Fruit fly (Drosophila melanogaster): ENCODE results near the gene mRpL45.
A peak's percentile ranks its signal among the peaks of the same experiment; 100 is the strongest.

mRpL45 gene

DNA sequence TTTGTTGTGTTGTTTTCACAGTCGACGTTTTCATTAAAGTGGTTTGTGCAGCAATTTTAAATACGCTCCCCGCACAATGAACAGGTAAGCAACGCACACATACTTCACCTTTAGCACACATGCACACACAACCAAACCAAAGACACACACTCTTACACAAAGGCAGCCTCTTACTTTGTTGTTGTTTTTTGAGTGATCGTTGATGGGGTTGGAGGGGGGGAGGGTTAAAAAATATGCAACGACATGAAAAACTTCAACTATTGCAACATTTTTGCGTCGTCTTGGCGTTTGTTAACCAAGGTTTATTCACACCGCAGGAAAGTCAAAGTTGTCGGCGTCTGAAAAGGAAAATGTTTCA, 49.6 kb downstream of the mRpL45 start:
- TF ChIP-seq CG9705 (GFP tag; optimal IDR thresholded peaks at IDR 0.05) = no peak
- TF ChIP-seq woc (GFP tag; optimal IDR thresholded peaks at IDR 0.05) = no peak
- TF ChIP-seq sage (GFP tag; optimal IDR thresholded peaks at IDR 0.05) = no peak
- no peak for TF ChIP-seq Abd-B (GFP tag; optimal IDR thresholded peaks at IDR 0.05)
- no peak for TF ChIP-seq dl (GFP tag; optimal IDR thresholded peaks at IDR 0.05; ENCODE audit: insufficient read depth in 1 of 2, partially characterized antibody in 2 of 2)
- no peak for TF ChIP-seq Hr78 (GFP tag; optimal IDR thresholded peaks at IDR 0.05)
- no peak for TF ChIP-seq br (GFP tag; optimal IDR thresholded peaks at IDR 0.05)
- TF ChIP-seq brk (GFP tag; optimal IDR thresholded peaks at IDR 0.05) = no peak
- no peak for TF ChIP-seq ey (GFP tag; optimal IDR thresholded peaks at IDR 0.05)
- TF ChIP-seq lola (GFP tag; optimal IDR thresholded peaks at IDR 0.05) = no peak
- no peak for TF ChIP-seq Jra (GFP tag; optimal IDR thresholded peaks at IDR 0.05)
- TF ChIP-seq OdsH (GFP tag; optimal IDR thresholded peaks at IDR 0.05) = no peak
- no peak for TF ChIP-seq Hr83 (GFP tag; optimal IDR thresholded peaks at IDR 0.05; ENCODE audit: poor library complexity, severe bottlenecking)
- no peak for TF ChIP-seq jim (GFP tag; optimal IDR thresholded peaks at IDR 0.05)
- TF ChIP-seq rgr (GFP tag; optimal IDR thresholded peaks at IDR 0.05) = no peak
- no peak for TF ChIP-seq Vsx2 (GFP tag; optimal IDR thresholded peaks at IDR 0.05; ENCODE audit: partially characterized antibody)
- TF ChIP-seq Dfd (GFP tag; optimal IDR thresholded peaks at IDR 0.05) = no peak
- TF ChIP-seq Mio (GFP tag; optimal IDR thresholded peaks at IDR 0.05) = no peak

DNA sequence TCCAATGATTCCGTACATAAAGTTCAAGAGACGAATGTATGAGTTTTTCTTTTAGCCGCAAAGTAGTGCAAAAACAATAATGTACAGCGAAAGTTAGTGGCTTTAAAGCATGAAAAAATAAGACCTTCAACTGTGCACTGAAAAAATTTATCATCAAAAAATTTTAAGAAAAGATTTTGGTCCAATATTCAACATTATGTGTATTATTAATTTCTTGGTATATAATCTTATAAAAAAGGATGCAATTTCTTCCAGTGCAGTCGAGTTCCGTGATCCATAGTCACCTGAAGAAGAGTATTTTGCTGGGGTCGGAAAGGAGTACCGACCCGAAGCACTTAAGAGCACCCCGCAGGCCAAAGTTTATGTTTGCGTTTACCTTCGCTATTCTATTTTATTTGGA, 50.3 kb downstream of the mRpL45 start:
- no peak for TF ChIP-seq tai (GFP tag; optimal IDR thresholded peaks at IDR 0.05)
- no peak for TF ChIP-seq lola (GFP tag; optimal IDR thresholded peaks at IDR 0.05)
- TF ChIP-seq Myc (optimal IDR thresholded peaks at IDR 0.05) = no peak
- TF ChIP-seq usp (GFP tag; optimal IDR thresholded peaks at IDR 0.05) = no peak
- TF ChIP-seq sage (GFP tag; optimal IDR thresholded peaks at IDR 0.05) = no peak
- TF ChIP-seq Hnf4 (GFP tag; optimal IDR thresholded peaks at IDR 0.05) = peak; percentile 2
- peak; percentile 21 for TF ChIP-seq h (GFP tag; optimal IDR thresholded peaks at IDR 0.05)
- TF ChIP-seq rgr (GFP tag; optimal IDR thresholded peaks at IDR 0.05) = peak; percentile 26
- TF ChIP-seq Abd-B (GFP tag; optimal IDR thresholded peaks at IDR 0.05) = no peak
- peak in 1 of 2 experiments; percentile 17 for TF ChIP-seq foxo (GFP tag; optimal IDR thresholded peaks at IDR 0.05)
- TF ChIP-seq Dfd (GFP tag; optimal IDR thresholded peaks at IDR 0.05) = no peak
- TF ChIP-seq psq (GFP tag; optimal IDR thresholded peaks at IDR 0.05) = peak; percentile 9

DNA sequence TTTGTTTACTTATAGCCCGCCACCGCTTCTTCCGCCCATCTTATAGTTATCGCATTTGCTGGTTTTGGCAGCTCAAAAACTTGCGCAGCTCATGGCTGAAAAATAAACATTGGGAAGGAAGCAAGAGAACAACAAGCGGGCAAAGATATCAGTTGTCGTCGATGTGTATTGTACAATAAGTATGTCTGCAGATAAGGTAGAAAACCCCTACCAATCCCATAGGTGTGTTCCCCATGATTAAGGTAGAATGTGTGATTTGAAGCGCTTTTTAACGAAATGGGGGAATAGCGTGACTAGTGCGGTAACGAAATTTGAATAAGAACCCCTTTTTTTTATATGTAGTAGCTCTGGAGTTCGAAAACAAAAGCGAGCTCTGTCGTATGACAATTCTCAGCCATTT, 50.8 kb downstream of the mRpL45 start:
- TF ChIP-seq dsf (GFP tag; optimal IDR thresholded peaks at IDR 0.05; ENCODE audit: borderline replicate concordance) (no peak), CG32264 (GFP tag; optimal IDR thresholded peaks at IDR 0.05) (no peak), usp (GFP tag; optimal IDR thresholded peaks at IDR 0.05) (no peak), jim (GFP tag; optimal IDR thresholded peaks at IDR 0.05) (no peak), Rel (GFP tag; optimal IDR thresholded peaks at IDR 0.05) (no peak), Rel (tag; optimal IDR thresholded peaks at IDR 0.05) (peak; percentile 70)

All from whole organism, wandering third instar larva.